Worm (Caenorhabditis elegans): ENCODE measurements around the gene C08H9.18.

C08H9.18 gene

DNA sequence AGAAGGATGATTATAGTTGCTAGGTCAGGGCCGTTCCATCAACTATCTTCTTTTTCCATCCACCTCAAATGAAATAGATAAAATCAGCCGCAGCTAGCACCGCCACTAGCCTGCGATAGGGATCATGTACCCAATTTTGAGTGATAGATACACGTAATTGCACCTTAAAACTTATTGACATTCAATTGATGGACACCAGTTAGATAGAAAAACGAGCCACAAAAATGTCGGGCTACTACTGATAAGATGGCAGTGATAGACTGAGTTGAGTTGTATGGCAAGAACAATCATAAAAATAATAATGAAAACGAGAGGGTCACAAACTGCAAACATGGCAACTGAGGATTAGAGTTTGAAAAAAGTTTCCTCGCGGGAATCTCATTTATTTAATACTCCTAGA is 29.8 kb upstream of the C08H9.18 start:
- TF ChIP-seq sem-2 (GFP tag; optimal IDR thresholded peaks at IDR 0.05), result no peak
- no peak for TF ChIP-seq ceh-43 (GFP tag; optimal IDR thresholded peaks at IDR 0.05)
- TF ChIP-seq lin-13 (tag; optimal IDR thresholded peaks at IDR 0.05), result no peak
- TF ChIP-seq cnd-1 (tag; optimal IDR thresholded peaks at IDR 0.05), result no peak
- TF ChIP-seq elt-1 (tag; optimal IDR thresholded peaks at IDR 0.05; ENCODE audit: borderline replicate concordance, insufficient read depth), result peak; percentile 96
- TF ChIP-seq unc-62 (GFP tag; optimal IDR thresholded peaks at IDR 0.05), result peak; percentile 42
- TF ChIP-seq zip-8 (tag; optimal IDR thresholded peaks at IDR 0.05), result no peak
- TF ChIP-seq ham-2 (GFP tag; optimal IDR thresholded peaks at IDR 0.05), result peak; percentile 76
- no peak for TF ChIP-seq flh-1 (GFP tag; optimal IDR thresholded peaks at IDR 0.05)
- TF ChIP-seq nhr-2 (tag; optimal IDR thresholded peaks at IDR 0.05), result peak; percentile 4

DNA sequence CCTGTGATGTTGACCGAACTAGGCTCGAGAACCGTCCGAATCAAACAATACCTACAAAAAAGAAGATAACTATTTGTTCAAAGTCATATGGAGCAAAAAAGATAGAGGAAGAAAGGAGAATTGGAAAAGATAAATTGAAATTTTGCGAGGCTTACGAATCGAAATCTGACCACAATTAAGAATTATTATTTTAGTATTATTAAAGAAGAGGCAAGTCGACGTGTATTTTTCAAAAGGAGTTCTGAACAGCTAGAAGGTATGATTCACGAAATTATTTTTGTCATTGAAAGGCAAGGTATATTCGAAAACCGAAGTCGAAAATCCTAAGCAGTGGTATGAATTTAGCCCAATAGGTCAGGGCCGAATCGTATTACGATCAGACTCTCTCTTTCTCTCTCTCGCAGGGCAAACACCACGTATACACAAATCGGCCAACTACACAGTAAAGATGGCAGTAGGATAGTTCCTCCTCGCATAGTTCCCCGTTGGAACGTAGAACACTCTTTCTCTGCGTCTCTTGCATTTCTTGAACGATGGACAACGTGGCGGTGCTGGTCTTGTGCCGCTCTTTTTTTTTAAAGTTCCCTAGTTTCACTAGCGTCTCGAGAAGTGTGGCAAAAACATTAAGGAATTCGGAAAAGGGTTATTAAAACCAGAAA is 29.1 kb upstream of the C08H9.18 start, which contains the start of gene vgln-1:
Gene vgln-1 (minus strand): TSS at position 51 of the 659 bp plus-strand sequence.
- TF ChIP-seq lin-13 (tag; optimal IDR thresholded peaks at IDR 0.05) (no peak), pha-4 (tag; optimal IDR thresholded peaks at IDR 0.05) (peak; percentile 20), sptf-1 (tag; optimal IDR thresholded peaks at IDR 0.05) (peak; percentile 7)

DNA sequence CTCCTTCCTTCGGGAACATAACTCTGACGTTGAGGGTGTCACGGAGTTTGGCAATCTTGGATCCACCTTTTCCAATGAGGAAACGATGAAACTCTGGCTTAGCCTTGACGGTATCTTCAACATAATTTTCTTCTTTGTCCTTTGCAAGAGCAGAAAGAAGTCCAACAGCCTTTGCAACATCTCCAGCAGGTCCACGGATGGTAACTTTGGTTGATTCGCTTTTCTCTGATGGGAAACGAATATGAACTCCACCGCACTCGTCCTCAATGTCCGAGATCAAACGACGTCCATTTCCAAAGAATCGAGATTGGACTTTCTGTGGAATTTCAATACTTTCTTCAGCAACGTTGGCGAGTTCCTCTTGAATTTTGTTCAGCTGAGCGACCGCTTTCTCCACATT is 26.5 kb upstream of the C08H9.18 start:
- TF ChIP-seq ceh-39 (tag; optimal IDR thresholded peaks at IDR 0.05), result no peak
- TF ChIP-seq ham-2 (GFP tag; optimal IDR thresholded peaks at IDR 0.05), result no peak
- no peak for TF ChIP-seq nhr-28 (tag; optimal IDR thresholded peaks at IDR 0.05)
- TF ChIP-seq M03D4.4 (tag; optimal IDR thresholded peaks at IDR 0.05), result no peak
- TF ChIP-seq nhr-12 (tag; optimal IDR thresholded peaks at IDR 0.05), result no peak
- no peak for TF ChIP-seq hlh-1 (tag; optimal IDR thresholded peaks at IDR 0.05)
- no peak for TF ChIP-seq blmp-1 (tag; optimal IDR thresholded peaks at IDR 0.05)

DNA sequence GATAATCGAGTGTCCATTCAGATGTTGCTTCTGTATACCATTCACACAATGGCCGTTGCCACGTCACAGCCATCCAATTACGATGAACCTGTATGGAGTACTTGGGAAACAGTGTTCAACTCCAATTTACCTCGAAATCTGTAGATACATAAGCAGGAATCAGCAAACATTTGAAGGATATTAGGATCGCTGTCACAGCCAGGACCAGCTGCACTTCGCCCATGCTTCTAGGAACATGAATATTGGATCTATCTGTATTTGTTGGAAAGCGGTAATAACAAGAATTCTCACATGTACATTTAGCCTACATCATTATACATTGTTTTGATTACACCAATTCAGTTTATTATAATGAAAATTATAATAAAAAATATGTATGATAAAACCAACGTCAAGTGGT is 24.2 kb upstream of the C08H9.18 start, which contains the start of gene algn-8:
Gene algn-8 (minus strand): TSS at position 227 of the 400 bp plus-strand sequence.
- TF ChIP-seq ceh-43 (GFP tag; optimal IDR thresholded peaks at IDR 0.05) (no peak), drap-1 (GFP tag; optimal IDR thresholded peaks at IDR 0.05) (no peak), flh-1 (GFP tag; optimal IDR thresholded peaks at IDR 0.05) (no peak)

DNA sequence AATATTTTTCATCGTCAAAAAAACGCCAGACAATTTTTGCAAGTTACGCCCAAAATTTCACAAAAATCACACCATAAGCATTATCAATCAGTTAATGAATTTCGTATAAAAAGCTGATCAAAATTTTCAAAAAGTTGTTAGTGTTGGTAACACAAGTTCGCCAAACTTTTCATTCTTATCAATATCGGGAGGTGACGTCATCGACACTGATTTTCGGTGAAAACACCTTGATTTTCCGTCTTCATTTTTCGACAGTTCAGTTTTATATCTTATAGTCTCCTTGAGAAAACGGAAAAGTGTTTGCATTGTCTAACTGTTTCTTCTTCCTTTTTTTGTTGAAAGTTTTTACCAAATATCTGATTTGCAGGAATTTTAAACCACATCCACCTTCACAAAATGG is 18.8 kb upstream of the C08H9.18 start, which contains the start of gene C08H9.15:
Gene C08H9.15 (plus strand): TSS at position 368 of the 400 bp plus-strand sequence.
- TF ChIP-seq hlh-1 (tag; optimal IDR thresholded peaks at IDR 0.05) (no peak), unc-39 (tag; optimal IDR thresholded peaks at IDR 0.05) (no peak), sem-2 (GFP tag; optimal IDR thresholded peaks at IDR 0.05) (no peak), zip-8 (tag; optimal IDR thresholded peaks at IDR 0.05) (peak; percentile 16)

DNA sequence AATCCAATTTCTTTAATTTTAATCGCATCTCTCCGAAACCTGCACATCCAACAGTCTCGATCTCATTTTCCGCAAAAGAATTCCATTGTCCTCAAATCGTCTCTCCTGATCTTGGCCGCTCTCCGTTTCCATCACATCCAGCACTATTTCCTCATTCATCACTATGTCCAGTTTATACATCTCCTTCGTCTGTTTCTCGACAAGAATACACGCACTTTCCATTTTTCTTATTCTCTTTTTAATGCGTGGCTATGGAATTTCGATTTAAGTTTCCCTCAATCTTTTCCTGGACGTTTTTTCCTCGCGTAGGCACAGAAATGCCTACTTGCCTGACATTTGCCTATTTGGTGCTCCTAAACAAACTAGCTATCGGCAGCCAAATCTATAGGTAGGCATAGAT is 17.8 kb upstream of the C08H9.18 start:
- TF ChIP-seq snpc-4 (tag; optimal IDR thresholded peaks at IDR 0.05), result no peak
- no peak for TF ChIP-seq flh-1 (GFP tag; optimal IDR thresholded peaks at IDR 0.05)
- TF ChIP-seq lsy-2 (tag; optimal IDR thresholded peaks at IDR 0.05), result no peak
- TF ChIP-seq blmp-1 (tag; optimal IDR thresholded peaks at IDR 0.05), result peak; percentile 35
- TF ChIP-seq hlh-1 (tag; optimal IDR thresholded peaks at IDR 0.05), result no peak
- TF ChIP-seq sptf-1 (tag; optimal IDR thresholded peaks at IDR 0.05), result no peak

DNA sequence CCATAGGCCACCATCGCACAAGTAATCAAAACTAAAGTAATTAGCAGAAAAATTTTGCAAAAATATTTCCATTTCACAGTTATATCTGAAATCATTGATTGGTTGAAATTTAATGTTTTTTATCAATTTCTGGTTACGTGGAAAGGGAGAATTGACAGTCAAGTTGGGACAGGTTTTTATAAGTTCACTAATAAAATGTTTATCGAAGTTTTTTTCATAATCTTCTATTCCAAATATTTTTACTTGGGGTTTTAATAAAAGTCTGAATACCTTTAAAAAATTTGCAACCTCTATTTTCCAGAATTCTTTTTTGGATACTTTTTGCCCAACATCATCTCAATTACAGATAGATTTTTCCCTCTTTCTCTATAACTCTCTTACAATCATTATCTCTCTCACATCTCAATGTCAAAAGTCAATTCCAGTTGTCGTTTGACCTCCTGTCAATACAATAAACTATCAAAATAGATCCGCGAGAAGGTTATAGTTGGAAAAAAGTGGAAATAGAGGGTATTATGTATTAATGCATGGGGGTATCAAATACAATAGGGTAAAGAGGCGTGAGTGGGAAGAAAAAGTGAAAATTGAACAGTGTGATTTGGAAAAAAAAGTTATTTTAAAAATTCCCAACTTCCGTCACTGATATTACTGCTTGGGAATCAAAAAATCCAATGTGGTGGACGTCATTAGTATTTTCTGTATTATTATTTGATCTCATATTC is 12.6 kb upstream of the C08H9.18 start, which contains the start of the genes chil-2 and ctsa-3.2:
Gene chil-2 (minus strand): TSS at position 101 of the 722 bp plus-strand sequence.
Gene ctsa-3.2 (plus strand): TSS at position 672 of the 722 bp plus-strand sequence.
- TF ChIP-seq nhr-237 (tag; optimal IDR thresholded peaks at IDR 0.05) (no peak), sem-2 (GFP tag; optimal IDR thresholded peaks at IDR 0.05) (no peak), ztf-11 (tag; optimal IDR thresholded peaks at IDR 0.05) (no peak), cnd-1 (tag; optimal IDR thresholded peaks at IDR 0.05) (no peak), M03D4.4 (tag; optimal IDR thresholded peaks at IDR 0.05) (no peak), ceh-39 (tag; optimal IDR thresholded peaks at IDR 0.05) (no peak), bed-3 (GFP tag; optimal IDR thresholded peaks at IDR 0.05) (no peak), snpc-4 (tag; optimal IDR thresholded peaks at IDR 0.05) (no peak), ceh-83 (GFP tag; optimal IDR thresholded peaks at IDR 0.05) (no peak), lsy-2 (tag; optimal IDR thresholded peaks at IDR 0.05) (no peak), elt-3 (tag; optimal IDR thresholded peaks at IDR 0.05) (no peak), flh-1 (GFP tag; optimal IDR thresholded peaks at IDR 0.05) (no peak), nhr-2 (tag; optimal IDR thresholded peaks at IDR 0.05) (no peak), ces-1 (GFP tag; optimal IDR thresholded peaks at IDR 0.05) (no peak), blmp-1 (tag; optimal IDR thresholded peaks at IDR 0.05) (no peak), mep-1 (tag; optimal IDR thresholded peaks at IDR 0.05) (no peak), nhr-76 (tag; optimal IDR thresholded peaks at IDR 0.05) (no peak), tbx-8 (GFP tag; optimal IDR thresholded peaks at IDR 0.05) (no peak), lin-13 (tag; optimal IDR thresholded peaks at IDR 0.05) (no peak)
